Fruit fly (Drosophila melanogaster): ENCODE data around the gene Rtel1.
A peak's percentile ranks its signal among the peaks of the same experiment; 100 is the strongest.

The Rtel1 gene

DNA sequence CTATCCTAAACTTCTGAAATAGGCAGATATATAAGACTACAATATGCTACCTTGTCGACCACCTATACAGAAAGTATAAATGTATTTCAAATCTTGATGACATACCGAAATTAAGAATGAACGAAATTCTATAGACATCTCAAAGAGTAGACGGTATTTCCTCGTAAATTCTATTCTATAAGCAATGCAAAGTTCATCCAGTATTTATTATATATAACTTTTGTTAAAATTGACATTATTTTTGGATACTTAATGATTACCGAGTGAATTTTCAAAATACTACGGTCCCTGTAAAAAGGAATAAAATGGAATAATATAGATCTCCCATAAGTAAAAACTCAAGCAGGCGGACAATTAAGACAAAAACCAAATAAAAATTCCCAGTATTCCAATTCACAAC is 41.6 kb downstream of the Rtel1 start, which contains the start of gene CG15767:
Gene CG15767 (plus strand): TSS at position 301 of the 400 bp plus-strand sequence.
- no peak for TF ChIP-seq tna (GFP tag; IDR thresholded peaks at IDR 0.05; ENCODE audit: partially characterized antibody)
- TF ChIP-seq Kr (GFP tag; optimal IDR thresholded peaks at IDR 0.05) = no peak
- TF ChIP-seq croc (GFP tag; conservative IDR thresholded peaks at IDR 0.05) = no peak
- TF ChIP-seq GATAe (GFP tag; conservative IDR thresholded peaks at IDR 0.05) = no peak
- no peak for TF ChIP-seq CG2120 (GFP tag; optimal IDR thresholded peaks at IDR 0.05)
- TF ChIP-seq sim (GFP tag; IDR thresholded peaks at IDR 0.05) = no peak
- TF ChIP-seq sr (GFP tag; IDR thresholded peaks at IDR 0.05) = no peak
- no peak for TF ChIP-seq Lim3 (GFP tag; IDR thresholded peaks at IDR 0.05)
- no peak for TF ChIP-seq Fer1 (GFP tag; optimal IDR thresholded peaks at IDR 0.05)
- TF ChIP-seq unpg (GFP tag; optimal IDR thresholded peaks at IDR 0.05) = no peak
- no peak for TF ChIP-seq vnd (GFP tag; IDR thresholded peaks at IDR 0.05; ENCODE audit: partially characterized antibody)
- TF ChIP-seq cg (GFP tag; optimal IDR thresholded peaks at IDR 0.05) = no peak
- no peak for TF ChIP-seq tup (GFP tag; optimal IDR thresholded peaks at IDR 0.05)
- no peak for TF ChIP-seq HmgZ (tag; optimal IDR thresholded peaks at IDR 0.05)
- TF ChIP-seq tll (GFP tag; optimal IDR thresholded peaks at IDR 0.05) = no peak
- TF ChIP-seq CG5953 (GFP tag; IDR thresholded peaks at IDR 0.05) = no peak
- TF ChIP-seq B-H2 (GFP tag; optimal IDR thresholded peaks at IDR 0.05) = no peak

DNA sequence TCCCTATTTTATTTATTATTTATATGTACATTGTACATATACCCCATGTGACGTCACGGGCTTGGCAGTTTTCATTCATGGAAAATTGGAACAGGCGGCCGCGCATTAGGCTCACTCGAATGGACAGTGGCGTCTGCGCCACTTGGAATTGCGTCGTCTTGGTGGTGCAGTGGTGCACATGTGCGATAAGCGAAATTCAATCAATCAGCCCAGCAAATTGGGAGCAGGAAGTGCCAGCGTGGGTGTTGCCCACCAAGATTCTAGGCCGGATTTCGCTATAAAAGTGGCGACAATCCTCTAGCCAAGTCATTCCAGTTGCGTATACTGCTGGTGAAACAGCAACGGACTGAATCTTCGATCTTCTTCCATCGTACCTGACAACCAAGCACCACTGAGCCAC is 44.3 kb downstream of the Rtel1 start, which contains the start of gene CG12239:
Gene CG12239 (plus strand): TSS at position 301 of the 400 bp plus-strand sequence.
- TF ChIP-seq BtbVII (GFP tag; optimal IDR thresholded peaks at IDR 0.05) (no peak), CG9817 (tag; optimal IDR thresholded peaks at IDR 0.05) (no peak), CG16813 (GFP tag; IDR thresholded peaks at IDR 0.05; ENCODE audit: partially characterized antibody) (no peak), Lpt (GFP tag; optimal IDR thresholded peaks at IDR 0.05) (no peak), tio (GFP tag; optimal IDR thresholded peaks at IDR 0.05) (no peak), NC2α (GFP tag; optimal IDR thresholded peaks at IDR 0.05) (no peak), Scr (GFP tag; IDR thresholded peaks at IDR 0.05; ENCODE audit: partially characterized antibody) (no peak), aop (GFP tag; IDR thresholded peaks at IDR 0.05) (no peak), disco-r (GFP tag; optimal IDR thresholded peaks at IDR 0.05) (no peak), H2.0 (GFP tag; IDR thresholded peaks at IDR 0.05) (no peak), C15 (GFP tag; IDR thresholded peaks at IDR 0.05) (no peak), bigmax (GFP tag; optimal IDR thresholded peaks at IDR 0.05) (no peak), Nf-YA (GFP tag; IDR thresholded peaks at IDR 0.05) (no peak), CG8089 (GFP tag; optimal IDR thresholded peaks at IDR 0.05) (no peak), caup (GFP tag; optimal IDR thresholded peaks at IDR 0.05; ENCODE audit: severe bottlenecking) (no peak), Doc3 (GFP tag; IDR thresholded peaks at IDR 0.05; ENCODE audit: partially characterized antibody) (no peak)

DNA sequence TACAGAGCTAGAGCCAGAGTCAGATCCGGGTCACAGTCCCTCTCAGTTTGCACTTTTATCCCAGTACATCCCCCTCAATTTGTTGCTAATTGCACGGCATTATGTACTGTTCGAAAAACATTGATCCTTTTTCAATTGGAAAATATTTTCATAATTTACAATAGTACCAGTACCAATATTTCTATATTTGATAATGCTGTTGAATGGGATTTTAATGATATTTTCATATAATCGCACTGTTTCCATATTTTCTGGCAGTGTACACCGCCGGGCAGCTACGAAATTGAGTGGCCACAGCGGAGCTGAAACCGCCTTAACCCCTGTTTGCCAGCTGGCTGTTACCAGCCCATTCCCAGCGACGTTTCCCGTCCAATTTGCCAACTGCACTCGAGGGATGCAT is 53.1 kb downstream of the Rtel1 start:
- TF ChIP-seq CG16863 (GFP tag; optimal IDR thresholded peaks at IDR 0.05) (no peak), Fer3 (tag; optimal IDR thresholded peaks at IDR 0.05) (no peak), stwl (tag; optimal IDR thresholded peaks at IDR 0.05) (no peak), corto (GFP tag; optimal IDR thresholded peaks at IDR 0.05) (no peak), CG10565 (GFP tag; optimal IDR thresholded peaks at IDR 0.05) (no peak), sens (GFP tag) (peak; percentile 72), CG12299 (tag; optimal IDR thresholded peaks at IDR 0.05) (no peak), lbe (GFP tag; optimal IDR thresholded peaks at IDR 0.05) (no peak), CG15696 (tag; optimal IDR thresholded peaks at IDR 0.05) (no peak), insv (GFP tag; optimal IDR thresholded peaks at IDR 0.05) (no peak), cas (GFP tag; IDR thresholded peaks at IDR 0.05) (no peak), Xrp1 (GFP tag; IDR thresholded peaks at IDR 0.05) (peak; percentile 15; the same call in 1 of the 2 replicates), CG2678 (tag; optimal IDR thresholded peaks at IDR 0.05) (no peak), prd (optimal IDR thresholded peaks at IDR 0.05) (no peak), prd (GFP tag; IDR thresholded peaks at IDR 0.05) (peak; percentile 13; the same call in 1 of the 3 replicates), CG2712 (tag; optimal IDR thresholded peaks at IDR 0.05) (peak; percentile 5), CG8388 (GFP tag; optimal IDR thresholded peaks at IDR 0.05) (no peak), Atf-2 (GFP tag; optimal IDR thresholded peaks at IDR 0.05) (no peak)

Measured in whole organism, embryonic.